Worm (Caenorhabditis elegans) whole organism, young adult: Measurements from ENCODE around the gene C37H5.14.
A peak's percentile ranks its signal among the peaks of the same experiment; 100 is the strongest.

Source experiments
- B0019.2 ChIP-seq: fragments of 200-800 bp; sonication (Bioruptor generic); conservative IDR thresholded peaks from 2 replicates; pipeline ENCODE4 v1.3.6; 2022; ENCODE audit warnings: missing genetic modification reagents, missing genetic modification characterization, missing compliant biosample characterization
- B0261.1 ChIP-seq: sonication (generic microtip); optimal IDR thresholded peaks from 2 replicates; lab custom pipeline; 2016; ENCODE audit warnings: mild to moderate bottlenecking, missing genetic modification characterization, moderate library complexity, missing compliant biosample characterization
- F33H1.4 ChIP-seq: fragments of 200-800 bp; sonication (Bioruptor generic); IDR thresholded peaks from 2 replicates; pipeline ENCODE4 v1.3.6; 2022; ENCODE audit warnings: missing genetic modification reagents, missing genetic modification characterization, missing compliant biosample characterization
- F49E8.2 ChIP-seq: sonication (generic microtip); optimal IDR thresholded peaks from 3 replicates; lab custom pipeline; 2017; ENCODE audit warnings: missing genetic modification characterization, mild to moderate bottlenecking, missing compliant biosample characterization, antibody characterized with exemption, moderate library complexity; ENCODE audit not compliant: insufficient read depth
- F57A8.1 ChIP-seq: fragments of 200-800 bp; sonication (Bioruptor generic); optimal IDR thresholded peaks from 2 replicates; lab custom pipeline; 2018; ENCODE audit warnings: mild to moderate bottlenecking, missing genetic modification characterization, moderate library complexity, missing compliant biosample characterization
- F57C9.4 ChIP-seq: sonication (generic microtip); optimal IDR thresholded peaks from 2 replicates; lab custom pipeline; 2017; ENCODE audit warnings: mild to moderate bottlenecking, missing genetic modification characterization, missing compliant biosample characterization
- T07F8.4 ChIP-seq: sonication (generic microtip); optimal IDR thresholded peaks from 2 replicates; lab custom pipeline; 2016; ENCODE audit warnings: mild to moderate bottlenecking, missing genetic modification characterization, moderate library complexity, missing compliant biosample characterization
- Y53F4B.3 ChIP-seq: fragments of 200-800 bp; sonication (Bioruptor generic); IDR thresholded peaks from 2 replicates; pipeline ENCODE4 v1.3.6; 2022; ENCODE audit warnings: missing genetic modification reagents, missing genetic modification characterization, missing compliant biosample characterization
- Y53G8AR.9 ChIP-seq: fragments of 200-800 bp; sonication (Bioruptor generic); conservative IDR thresholded peaks from 2 replicates; pipeline ENCODE4 v1.3.6; 2022; ENCODE audit warnings: missing genetic modification reagents, missing genetic modification characterization, missing compliant biosample characterization
- Y67H2A.10 ChIP-seq: fragments of 200-800 bp; sonication (Bioruptor generic); conservative IDR thresholded peaks from 2 replicates; pipeline ENCODE4 v1.3.6; 2022; ENCODE audit warnings: missing genetic modification reagents, missing genetic modification characterization, missing compliant biosample characterization
- ZK185.1 ChIP-seq: sonication (generic microtip); optimal IDR thresholded peaks from 2 replicates; lab custom pipeline; 2016; ENCODE audit warnings: mild to moderate bottlenecking, missing genetic modification characterization, missing compliant biosample characterization; ENCODE audit not compliant: poor library complexity, severe bottlenecking
- aptf-2 ChIP-seq: fragments of 200-800 bp; sonication (Bioruptor generic); conservative IDR thresholded peaks from 2 replicates; pipeline ENCODE4 v1.3.6; 2022; ENCODE audit warnings: missing genetic modification reagents, missing genetic modification characterization, missing compliant biosample characterization
- attf-3 ChIP-seq: fragments of 200-800 bp; sonication (Bioruptor generic); conservative IDR thresholded peaks from 2 replicates; pipeline ENCODE4 v1.3.6; 2022; ENCODE audit warnings: missing genetic modification reagents, missing genetic modification characterization, missing compliant biosample characterization
- cebp-1 ChIP-seq, 2 experiments: fragments of 200-800 bp in 1 of 2; sonication (Bioruptor generic) in 1 of 2; sonication (generic microtip) in 1 of 2; IDR thresholded peaks in 1 of 2; optimal IDR thresholded peaks in 1 of 2; 2 replicates each; pipeline versions ENCODE4 v1.3.6 to Lab custom; 2017 to 2022; ENCODE audit warnings: missing compliant biosample characterization in 2 of 2, missing genetic modification characterization in 2 of 2, mild to moderate bottlenecking in 1 of 2, missing genetic modification reagents in 1 of 2, moderate library complexity in 1 of 2
- cebp-2 ChIP-seq: fragments of 200-800 bp; sonication (Bioruptor generic); IDR thresholded peaks from 2 replicates; pipeline ENCODE4 v1.3.6; 2022; ENCODE audit warnings: missing genetic modification characterization, missing compliant biosample characterization
- ceh-58 ChIP-seq: fragments of 200-800 bp; sonication (Bioruptor generic); IDR thresholded peaks from 2 replicates; pipeline ENCODE4 v1.3.6; 2022; ENCODE audit warnings: missing genetic modification characterization, missing compliant biosample characterization
- chd-7 ChIP-seq: sonication (generic microtip); optimal IDR thresholded peaks from 2 replicates; lab custom pipeline; 2016; ENCODE audit warnings: mild to moderate bottlenecking, missing genetic modification characterization, moderate library complexity, missing compliant biosample characterization
- dpl-1 ChIP-seq: fragments of 150-350 bp; optimal IDR thresholded peaks from 2 replicates; lab custom pipeline; 2014; ENCODE audit warnings: missing biosample characterization, missing genetic modification reagents, missing genetic modification characterization
- efl-1 ChIP-seq: fragments of 150-350 bp; optimal IDR thresholded peaks from 2 replicates; lab custom pipeline; 2014; ENCODE audit warnings: missing biosample characterization, missing genetic modification reagents, missing genetic modification characterization
- gei-17 ChIP-seq: fragments of 200-800 bp; sonication (Bioruptor generic); optimal IDR thresholded peaks from 2 replicates; lab custom pipeline; 2018; ENCODE audit warnings: mild to moderate bottlenecking, missing genetic modification characterization, missing compliant biosample characterization
- hlh-12 ChIP-seq: sonication (generic microtip); optimal IDR thresholded peaks from 2 replicates; lab custom pipeline; 2016; ENCODE audit warnings: missing genetic modification characterization, missing compliant biosample characterization
- hlh-26 ChIP-seq: fragments of 200-800 bp; sonication (Bioruptor generic); conservative IDR thresholded peaks from 2 replicates; pipeline ENCODE4 v1.3.6; 2022; ENCODE audit warnings: missing genetic modification reagents, missing genetic modification characterization, missing compliant biosample characterization
- hmg-1.2 ChIP-seq: fragments of 200-800 bp; sonication (Bioruptor generic); IDR thresholded peaks from 2 replicates; pipeline ENCODE4 v1.3.6; 2022; ENCODE audit warnings: missing genetic modification reagents, missing genetic modification characterization, missing compliant biosample characterization
- lin-26 ChIP-seq: fragments of 200-800 bp; sonication (Bioruptor generic); IDR thresholded peaks from 2 replicates; pipeline ENCODE4 v1.3.6; 2022; ENCODE audit warnings: missing genetic modification reagents, missing genetic modification characterization, missing compliant biosample characterization
- lin-35 ChIP-seq, 3 experiments: fragments of 150-350 bp in 2 of 3; sonication (generic microtip) in 1 of 3; optimal IDR thresholded peaks; 2 replicates each; lab custom pipeline; 2014 to 2018; ENCODE audit warnings: missing biosample characterization in 3 of 3, missing genetic modification characterization in 3 of 3, missing genetic modification reagents in 3 of 3
- lir-1 ChIP-seq: fragments of 200-800 bp; sonication (Bioruptor generic); conservative IDR thresholded peaks from 2 replicates; pipeline ENCODE4 v1.3.6; 2022; ENCODE audit warnings: missing genetic modification reagents, missing genetic modification characterization, missing compliant biosample characterization
- lsl-1 ChIP-seq: fragments of 200-800 bp; sonication (Bioruptor generic); optimal IDR thresholded peaks from 2 replicates; lab custom pipeline; 2018; ENCODE audit warnings: mild to moderate bottlenecking, missing genetic modification characterization, moderate library complexity, missing compliant biosample characterization
- madf-10 ChIP-seq: sonication (generic microtip); optimal IDR thresholded peaks from 2 replicates; lab custom pipeline; 2016; ENCODE audit warnings: mild to moderate bottlenecking, missing genetic modification characterization, missing compliant biosample characterization
- madf-3 ChIP-seq: fragments of 200-800 bp; sonication (Bioruptor generic); IDR thresholded peaks from 2 replicates; pipeline ENCODE4 v1.3.6; 2022; ENCODE audit warnings: missing genetic modification reagents, missing genetic modification characterization, missing compliant biosample characterization
- madf-6 ChIP-seq: fragments of 200-800 bp; sonication (Bioruptor generic); IDR thresholded peaks from 2 replicates; pipeline ENCODE4 v1.3.6; 2022; ENCODE audit warnings: missing genetic modification reagents, missing genetic modification characterization, missing compliant biosample characterization
- mcd-1 ChIP-seq: fragments of 200-800 bp; sonication (Bioruptor generic); IDR thresholded peaks from 2 replicates; pipeline ENCODE4 v1.3.6; 2022; ENCODE audit warnings: missing genetic modification reagents, missing genetic modification characterization, missing compliant biosample characterization
- mxl-1 ChIP-seq: sonication (generic microtip); optimal IDR thresholded peaks from 2 replicates; lab custom pipeline; 2016; ENCODE audit warnings: missing genetic modification characterization, missing compliant biosample characterization
- nfya-2 ChIP-seq: fragments of 200-800 bp; sonication (Bioruptor generic); IDR thresholded peaks from 2 replicates; pipeline ENCODE4 v1.3.6; 2022; ENCODE audit warnings: missing genetic modification reagents, missing genetic modification characterization, missing compliant biosample characterization
- nhr-27 ChIP-seq: fragments of 200-800 bp; sonication (Bioruptor generic); optimal IDR thresholded peaks from 2 replicates; lab custom pipeline; 2018; ENCODE audit warnings: mild to moderate bottlenecking, missing genetic modification characterization, moderate library complexity, missing compliant biosample characterization
- nhr-80 ChIP-seq: sonication (generic microtip); optimal IDR thresholded peaks from 2 replicates; lab custom pipeline; 2016; ENCODE audit warnings: missing genetic modification characterization, missing compliant biosample characterization
- rec-8 ChIP-seq, 2 experiments: sonication (generic microtip); optimal IDR thresholded peaks; 2 replicates each; lab custom pipeline; 2016; ENCODE audit warnings: mild to moderate bottlenecking in 2 of 2, missing genetic modification characterization in 2 of 2, missing genetic modification reagents in 2 of 2, missing genotype in 2 of 2, missing biosample characterization in 1 of 2, missing compliant biosample characterization in 1 of 2, moderate library complexity in 1 of 2
- somi-1 ChIP-seq: fragments of 200-800 bp; sonication (Bioruptor generic); optimal IDR thresholded peaks from 2 replicates; lab custom pipeline; 2018; ENCODE audit warnings: mild to moderate bottlenecking, missing genetic modification characterization, missing compliant biosample characterization
- sptf-2 ChIP-seq: fragments of 200-800 bp; sonication (Bioruptor generic); optimal IDR thresholded peaks from 2 replicates; lab custom pipeline; 2018; ENCODE audit warnings: mild to moderate bottlenecking, missing genetic modification characterization, missing compliant biosample characterization
- unc-62 ChIP-seq: fragments of 150-350 bp; optimal IDR thresholded peaks from 2 replicates; lab custom pipeline; 2014; ENCODE audit warnings: missing biosample characterization, missing genetic modification reagents, missing genetic modification characterization
- ztf-18 ChIP-seq: sonication (generic microtip); optimal IDR thresholded peaks from 2 replicates; lab custom pipeline; 2016; ENCODE audit warnings: missing genotype, mild to moderate bottlenecking, missing genetic modification characterization, missing compliant biosample characterization
- ztf-22 ChIP-seq: fragments of 200-800 bp; sonication (Bioruptor generic); optimal IDR thresholded peaks from 2 replicates; lab custom pipeline; 2018; ENCODE audit warnings: mild to moderate bottlenecking, missing genetic modification characterization, moderate library complexity, missing compliant biosample characterization
- ztf-26 ChIP-seq: sonication (generic microtip); optimal IDR thresholded peaks from 2 replicates; lab custom pipeline; 2017; ENCODE audit warnings: missing genetic modification characterization, missing compliant biosample characterization
- ztf-3 ChIP-seq: fragments of 200-800 bp; sonication (Bioruptor generic); optimal IDR thresholded peaks from 2 replicates; lab custom pipeline; 2018; ENCODE audit warnings: mild to moderate bottlenecking, missing genetic modification characterization, missing compliant biosample characterization
- ztf-6 ChIP-seq: fragments of 200-800 bp; sonication (Bioruptor generic); IDR thresholded peaks from 2 replicates; pipeline ENCODE4 v1.3.6; 2022; ENCODE audit warnings: missing genetic modification reagents, missing genetic modification characterization, missing compliant biosample characterization

Gene C37H5.14

ce11 chrV:4823323-4823682, 10.9 kb downstream of the C37H5.14 start, which contains the start of gene adss-1:
adss-1 (minus strand) TSS chrV:4823423.
- no peak for TF ChIP-seq F33H1.4
- no peak for TF ChIP-seq aptf-2
- TF ChIP-seq F57C9.4 (tag; lab: Kevin White, UChicago): no peak
- no peak for TF ChIP-seq hlh-26 (GFP tag; lab: Robert Waterston, UW)
- TF ChIP-seq hlh-12 (tag; lab: Kevin White, UChicago): no peak
- no peak for TF ChIP-seq ZK185.1
- no peak for TF ChIP-seq rec-8 (tag; optimal IDR thresholded peaks at IDR 0.05; lab: Kevin White, UChicago)
- TF ChIP-seq ceh-58 (GFP tag; lab: Robert Waterston, UW): no peak
- no peak for TF ChIP-seq lin-35 (GFP tag; optimal IDR thresholded peaks at IDR 0.05; lab: Kevin White, UChicago)
- no peak for TF ChIP-seq lir-1 (GFP tag; lab: Robert Waterston, UW)
- no peak for TF ChIP-seq F57A8.1 (GFP tag; lab: Kevin White, UChicago)
- TF ChIP-seq nhr-27 (tag; lab: Kevin White, UChicago): no peak
- TF ChIP-seq Y53G8AR.9 (GFP tag; lab: Robert Waterston, UW): no peak
- no peak for TF ChIP-seq madf-10 (tag; lab: Kevin White, UChicago)
- no peak for TF ChIP-seq efl-1 (GFP tag; lab: Kevin White, UChicago)
- no peak for TF ChIP-seq somi-1 (GFP tag; lab: Kevin White, UChicago)
- TF ChIP-seq attf-3: no peak
- no peak for TF ChIP-seq nfya-2 (GFP tag; lab: Robert Waterston, UW)
- no peak for TF ChIP-seq ztf-26
- TF ChIP-seq ztf-3 (GFP tag; lab: Kevin White, UChicago): no peak

- TF ChIP-seq somi-1 (GFP tag; lab: Kevin White, UChicago) (peak; percentile 36), cebp-1 (GFP tag; IDR thresholded peaks at IDR 0.05; lab: Robert Waterston, UW) (peak; percentile 84), cebp-1 (tag; optimal IDR thresholded peaks at IDR 0.05; lab: Kevin White, UChicago) (peak; percentile 95), lsl-1 (GFP tag; lab: Kevin White, UChicago) (no peak), Y53F4B.3 (no peak), B0019.2 (GFP tag; lab: Robert Waterston, UW) (no peak), sptf-2 (GFP tag; lab: Kevin White, UChicago) (no peak), ztf-22 (GFP tag; lab: Kevin White, UChicago) (no peak)
Observed at ce11 chrV:4820601-4821000, 13.6 kb downstream of the C37H5.14 start.

- TF ChIP-seq F57C9.4 (tag; lab: Kevin White, UChicago): no peak
- no peak for TF ChIP-seq F49E8.2 (tag; lab: Kevin White, UChicago)
- no peak for TF ChIP-seq dpl-1 (GFP tag; lab: Kevin White, UChicago)
- no peak for TF ChIP-seq nhr-80 (tag; lab: Kevin White, UChicago)
- peak; percentile 31; the same call in 1 of the 2 replicates for TF ChIP-seq madf-6
Observed at ce11 chrV:4818563-4818962, 15.6 kb downstream of the C37H5.14 start, which contains the start of gene ccep-97. ccep-97 (minus strand) TSS chrV:4818663.

ce11 chrV:4813825-4814224, 20.4 kb downstream of the C37H5.14 start:
- TF ChIP-seq B0261.1 (tag; lab: Kevin White, UChicago) (no peak), T07F8.4 (tag; lab: Kevin White, UChicago) (no peak), ztf-18 (tag; lab: Kevin White, UChicago) (no peak), lsl-1 (GFP tag; lab: Kevin White, UChicago) (no peak), unc-62 (no peak), hlh-26 (GFP tag; lab: Robert Waterston, UW) (no peak), hmg-1.2 (no peak), lin-26 (GFP tag; lab: Robert Waterston, UW) (no peak), mxl-1 (tag; lab: Kevin White, UChicago) (no peak), Y67H2A.10 (GFP tag; lab: Robert Waterston, UW) (no peak), madf-3 (no peak), F49E8.2 (tag; lab: Kevin White, UChicago) (no peak), chd-7 (tag; lab: Kevin White, UChicago) (no peak), cebp-2 (GFP tag; lab: Robert Waterston, UW) (no peak), ztf-6 (no peak), mcd-1 (GFP tag; lab: Robert Waterston, UW) (no peak), hlh-12 (tag; lab: Kevin White, UChicago) (no peak), gei-17 (GFP tag; lab: Kevin White, UChicago) (no peak)
